Fruit fly (Drosophila melanogaster): Measurements from ENCODE around the gene Cpr78Cb.

Cpr78Cb gene

dm6 chr3L:21251381-21251780, 42.9 kb upstream of the Cpr78Cb start (continued):
- TF ChIP-seq CG6163 (GFP tag; IDR thresholded peaks at IDR 0.05) (peak; percentile 82), ss (GFP tag; optimal IDR thresholded peaks at IDR 0.05) (peak; percentile 60 to 85), CG4318 (GFP tag; optimal IDR thresholded peaks at IDR 0.05) (peak; percentile 1), Sox15 (GFP tag; optimal IDR thresholded peaks at IDR 0.05) (peak; percentile 43), CG7368 (GFP tag; optimal IDR thresholded peaks at IDR 0.05) (peak; percentile 59), fkh (GFP tag; optimal IDR thresholded peaks at IDR 0.05) (no peak), Smox (GFP tag; optimal IDR thresholded peaks at IDR 0.05) (peak; percentile 32), OdsH (GFP tag; optimal IDR thresholded peaks at IDR 0.05) (peak; percentile 62), CG11762 (GFP tag; optimal IDR thresholded peaks at IDR 0.05; ENCODE audit: insufficient read depth) (peak; percentile 56), Hr39 (GFP tag; optimal IDR thresholded peaks at IDR 0.05) (peak; percentile 45), vri (GFP tag; optimal IDR thresholded peaks at IDR 0.05) (peak; percentile 48), topi (GFP tag; optimal IDR thresholded peaks at IDR 0.05) (peak; percentile 60), Eip93F (GFP tag; optimal IDR thresholded peaks at IDR 0.05) (no peak), Met (GFP tag; optimal IDR thresholded peaks at IDR 0.05) (peak; percentile 50), Ets21C (GFP tag; optimal IDR thresholded peaks at IDR 0.05) (peak; percentile 9), lz (GFP tag; optimal IDR thresholded peaks at IDR 0.05) (peak; percentile 44), Ets96B (tag; optimal IDR thresholded peaks at IDR 0.05) (peak; percentile 71)

dm6 chr3L:21252525-21252924, 41.8 kb upstream of the Cpr78Cb start:
- TF ChIP-seq Smox (GFP tag; optimal IDR thresholded peaks at IDR 0.05) (no peak), achi (GFP tag; optimal IDR thresholded peaks at IDR 0.05) (no peak), ss (GFP tag; optimal IDR thresholded peaks at IDR 0.05) (peak in 1 of 2 experiments; percentile 40), Gug (GFP tag; IDR thresholded peaks at IDR 0.05) (no peak), Eip75B (GFP tag; optimal IDR thresholded peaks at IDR 0.05) (no peak), Met (GFP tag; optimal IDR thresholded peaks at IDR 0.05) (no peak), Eip78C (GFP tag) (no peak), dsx (GFP tag; optimal IDR thresholded peaks at IDR 0.05; ENCODE audit: poor library complexity, severe bottlenecking) (no peak), esn (GFP tag; optimal IDR thresholded peaks at IDR 0.05) (no peak), CG6854 (GFP tag; optimal IDR thresholded peaks at IDR 0.05) (no peak), svp (GFP tag) (peak; percentile 84), Lpt (GFP tag; optimal IDR thresholded peaks at IDR 0.05) (no peak), CG10669 (GFP tag; optimal IDR thresholded peaks at IDR 0.05) (no peak), Ets96B (tag; optimal IDR thresholded peaks at IDR 0.05) (no peak), CG8119 (GFP tag; IDR thresholded peaks at IDR 0.05) (0 out of 3 replicates have a peak, but pooled peaks have one; percentile 8), acj6 (GFP tag; optimal IDR thresholded peaks at IDR 0.05) (no peak), pdm3 (GFP tag; optimal IDR thresholded peaks at IDR 0.05) (no peak), CG16779 (tag; optimal IDR thresholded peaks at IDR 0.05) (no peak), CG6163 (GFP tag; IDR thresholded peaks at IDR 0.05) (no peak; the same call in 2 of the 3 replicates), dac (GFP tag; optimal IDR thresholded peaks at IDR 0.05) (no peak), Sox102F (GFP tag; optimal IDR thresholded peaks at IDR 0.05) (peak; percentile 13), cyc (GFP tag; optimal IDR thresholded peaks at IDR 0.05) (no peak), fd85E (GFP tag; optimal IDR thresholded peaks at IDR 0.05) (no peak), CG6276 (GFP tag; optimal IDR thresholded peaks at IDR 0.05) (no peak), CG8319 (GFP tag; optimal IDR thresholded peaks at IDR 0.05) (no peak), CG11762 (GFP tag; optimal IDR thresholded peaks at IDR 0.05; ENCODE audit: insufficient read depth) (no peak), CG34406 (GFP tag; optimal IDR thresholded peaks at IDR 0.05) (no peak), CG4318 (GFP tag; optimal IDR thresholded peaks at IDR 0.05) (no peak), CG1621 (tag; optimal IDR thresholded peaks at IDR 0.05) (no peak), CG15336 (GFP tag; IDR thresholded peaks at IDR 0.05) (no peak), Eip93F (GFP tag; optimal IDR thresholded peaks at IDR 0.05) (no peak), CG3919 (GFP tag; optimal IDR thresholded peaks at IDR 0.05) (no peak), CG7368 (GFP tag; optimal IDR thresholded peaks at IDR 0.05) (no peak), spab (GFP tag; optimal IDR thresholded peaks at IDR 0.05) (no peak), Ets21C (GFP tag; optimal IDR thresholded peaks at IDR 0.05) (no peak), Hr4 (GFP tag; optimal IDR thresholded peaks at IDR 0.05) (no peak), CG10631 (GFP tag; optimal IDR thresholded peaks at IDR 0.05) (no peak), topi (GFP tag; optimal IDR thresholded peaks at IDR 0.05) (no peak), Hr39 (GFP tag; optimal IDR thresholded peaks at IDR 0.05) (peak; percentile 8), CG6792 (GFP tag; optimal IDR thresholded peaks at IDR 0.05) (no peak), fd59A (GFP tag; optimal IDR thresholded peaks at IDR 0.05) (no peak), CG11902 (GFP tag; optimal IDR thresholded peaks at IDR 0.05) (peak; percentile 95), eg (GFP tag; IDR thresholded peaks at IDR 0.05) (peak; percentile 15; the same call in 1 of the 3 replicates)
